Worm (Caenorhabditis elegans) whole organism, L1 larva: Measurements from ENCODE around the gene T24C4.2.

Source experiments
- efl-1 ChIP-seq, 4 experiments: fragments of 150-350 bp; optimal IDR thresholded peaks in 3 of 4; peaks in 1 of 4; 1 replicate in 1 of 4; 2 replicates in 3 of 4; lab custom pipeline; 2014; ENCODE audit warnings: missing biosample characterization in 2 of 4, missing genetic modification characterization in 2 of 4, missing genetic modification reagents in 2 of 4
- elt-2 ChIP-seq: sonication (generic microtip); optimal IDR thresholded peaks from 2 replicates; lab custom pipeline; 2016; ENCODE audit warnings: missing genetic modification characterization, mild to moderate bottlenecking, inconsistent platforms, missing compliant biosample characterization, missing genetic modification reagents
- mdl-1 ChIP-seq, 2 experiments: fragments of 150-350 bp; optimal IDR thresholded peaks; 2 replicates each; lab custom pipeline; 2014 to 2017; ENCODE audit warnings: missing biosample characterization in 2 of 2, missing genetic modification characterization in 2 of 2, inconsistent platforms in 1 of 2
- sup-37 ChIP-seq: fragments of 200-800 bp; sonication (Bioruptor generic); optimal IDR thresholded peaks from 2 replicates; lab custom pipeline; 2018; ENCODE audit warnings: mild to moderate bottlenecking, missing genetic modification characterization, missing compliant biosample characterization
- unc-62 ChIP-seq: fragments of 150-350 bp; optimal IDR thresholded peaks from 2 replicates; lab custom pipeline; 2014; ENCODE audit warnings: missing biosample characterization, missing genetic modification reagents, missing genetic modification characterization

DNA sequence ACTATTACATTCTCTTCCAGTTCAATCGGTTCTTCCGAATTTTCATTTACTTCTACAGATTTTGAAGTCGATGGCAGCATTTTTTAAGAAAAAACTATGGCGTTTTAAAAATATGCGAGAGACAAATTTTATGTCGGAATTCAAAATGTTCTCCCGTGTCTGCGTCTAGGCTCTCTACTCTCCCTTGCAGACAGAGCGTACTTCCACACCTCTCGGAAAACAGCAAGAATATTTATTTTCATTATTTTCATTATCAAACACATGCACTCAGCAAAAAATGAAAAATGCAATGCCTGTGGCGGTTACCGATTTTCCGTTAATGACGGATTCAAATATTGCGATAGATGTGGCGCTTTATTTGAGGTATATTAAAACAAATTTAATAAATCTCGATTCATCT, 25.8 kb upstream of the T24C4.2 start, which contains the start of the genes ztf-18 and F23H11.2:
- TF ChIP-seq unc-62 (GFP tag; lab: Kevin White, UChicago) = no peak
- TF ChIP-seq mdl-1 (tag; optimal IDR thresholded peaks at IDR 0.05; lab: Kevin White, UChicago) = no peak
- no peak for TF ChIP-seq efl-1 (optimal IDR thresholded peaks at IDR 0.05; lab: Kevin White, UChicago)
- TF ChIP-seq efl-1 (GFP tag; optimal IDR thresholded peaks at IDR 0.05 in 1 of 2; lab: Kevin White, UChicago) = peak; percentile 10 to 71
- TF ChIP-seq elt-2 (tag; lab: Kevin White, UChicago) = no peak
- no peak for TF ChIP-seq sup-37 (GFP tag; lab: Kevin White, UChicago)
